Worm (Caenorhabditis elegans): ENCODE measurements around the gene C28H8.3.

The C28H8.3 gene

ce11 chrIII:5925724-5926123 is 17.2 kb downstream of the C28H8.3 start, which contains the start of the genes dnc-2 and bcl-7:
TSS of gene dnc-2 (minus strand) at chrIII:5925756.
TSS of gene bcl-7 (plus strand) at chrIII:5926086.
- TF ChIP-seq dpl-1 (GFP tag; optimal IDR thresholded peaks at IDR 0.05) (peak; percentile 65), fos-1 (tag; optimal IDR thresholded peaks at IDR 0.05) (no peak), ztf-7 (tag; optimal IDR thresholded peaks at IDR 0.05) (no peak), pha-4 (GFP tag; IDR thresholded peaks at IDR 0.05) (no peak), pha-4 (tag; optimal IDR thresholded peaks at IDR 0.05) (peak; percentile 51), Y5F2A.4 (GFP tag; optimal IDR thresholded peaks at IDR 0.05) (no peak), egl-27 (tag; optimal IDR thresholded peaks at IDR 0.05) (no peak), lsy-2 (tag; optimal IDR thresholded peaks at IDR 0.05) (peak in 1 of 2 experiments; percentile 84), daf-8 (GFP tag; IDR thresholded peaks at IDR 0.05) (no peak), unc-39 (tag; optimal IDR thresholded peaks at IDR 0.05) (no peak), nhr-48 (tag; optimal IDR thresholded peaks at IDR 0.05) (no peak), nhr-41 (GFP tag; IDR thresholded peaks at IDR 0.05) (no peak), duxl-1 (tag; optimal IDR thresholded peaks at IDR 0.05; ENCODE audit: poor library complexity) (peak; percentile 15), nhr-28 (tag; optimal IDR thresholded peaks at IDR 0.05) (no peak), nhr-42 (GFP tag; IDR thresholded peaks at IDR 0.05) (no peak), mdl-1 (tag; optimal IDR thresholded peaks at IDR 0.05) (no peak), rbr-2 (tag; optimal IDR thresholded peaks at IDR 0.05) (peak; percentile 38), gei-8 (GFP tag; optimal IDR thresholded peaks at IDR 0.05) (no peak), T20F7.1 (GFP tag; optimal IDR thresholded peaks at IDR 0.05) (peak; percentile 23), daf-16 (GFP tag; optimal IDR thresholded peaks at IDR 0.05) (no peak), daf-16 (tag; optimal IDR thresholded peaks at IDR 0.05) (peak; percentile 31), zag-1 (tag; optimal IDR thresholded peaks at IDR 0.05) (no peak), nhr-102 (tag; optimal IDR thresholded peaks at IDR 0.05) (no peak), tra-1 (GFP tag; IDR thresholded peaks at IDR 0.05) (no peak), hmg-1.1 (GFP tag; IDR thresholded peaks at IDR 0.05) (0 out of 2 replicates have a peak, but pooled peaks have one; percentile 6), zip-11 (GFP tag; IDR thresholded peaks at IDR 0.05) (no peak), dmd-8 (GFP tag; IDR thresholded peaks at IDR 0.05) (no peak), snpc-1.2 (GFP tag; IDR thresholded peaks at IDR 0.05) (no peak), php-3 (GFP tag; IDR thresholded peaks at IDR 0.05) (no peak), tag-97 (GFP tag; IDR thresholded peaks at IDR 0.05) (no peak), zfp-3 (GFP tag; conservative IDR thresholded peaks at IDR 0.05) (no peak), nhr-77 (tag; optimal IDR thresholded peaks at IDR 0.05) (no peak), hif-1 (tag; optimal IDR thresholded peaks at IDR 0.05) (peak in 1 of 2 experiments; percentile 28), madf-9 (GFP tag; conservative IDR thresholded peaks at IDR 0.05) (no peak), unc-62 (GFP tag; optimal IDR thresholded peaks at IDR 0.05 in 1 of 2) (no peak), unc-62 (tag; optimal IDR thresholded peaks at IDR 0.05) (no peak), sdz-12 (GFP tag; optimal IDR thresholded peaks at IDR 0.05) (no peak), hlh-30 (tag; optimal IDR thresholded peaks at IDR 0.05; ENCODE audit: insufficient read depth) (no peak), aha-1 (tag) (peak; percentile 9), dmd-6 (GFP tag; IDR thresholded peaks at IDR 0.05) (no peak), ZK546.5 (tag; optimal IDR thresholded peaks at IDR 0.05) (no peak), lin-29 (GFP tag; IDR thresholded peaks at IDR 0.05) (no peak), nhr-6 (tag; optimal IDR thresholded peaks at IDR 0.05) (peak; percentile 12), egl-43 (GFP tag; IDR thresholded peaks at IDR 0.05) (no peak), mep-1 (tag; optimal IDR thresholded peaks at IDR 0.05) (peak; percentile 38), R02D3.7 (tag; optimal IDR thresholded peaks at IDR 0.05) (no peak), snpc-4 (tag; optimal IDR thresholded peaks at IDR 0.05) (no peak), lin-13 (GFP tag; optimal IDR thresholded peaks at IDR 0.05) (no peak), attf-4 (tag; optimal IDR thresholded peaks at IDR 0.05) (no peak), nhr-10 (tag; optimal IDR thresholded peaks at IDR 0.05) (no peak), lin-38 (GFP tag; IDR thresholded peaks at IDR 0.05) (peak; percentile 88), dve-1 (tag; optimal IDR thresholded peaks at IDR 0.05; ENCODE audit: insufficient read depth) (peak; percentile 37), F26F4.8 (GFP tag; conservative IDR thresholded peaks at IDR 0.05) (no peak)

Measured in whole organism, L4 larva.